Fruit fly (Drosophila melanogaster) whole organism, embryonic: ENCODE measurements around the gene Nepl21.

Source experiments
- CG10267 ChIP-seq: fragments of 200-800 bp; sonication (Bioruptor generic); optimal IDR thresholded peaks from 2 replicates; lab custom pipeline; 2018; ENCODE audit warnings: missing biosample characterization, mild to moderate bottlenecking, missing genetic modification characterization, moderate library complexity
- CG11398 ChIP-seq: fragments of 200-800 bp; sonication (Bioruptor generic); optimal IDR thresholded peaks from 2 replicates; lab custom pipeline; 2016; ENCODE audit warnings: missing biosample characterization, missing genetic modification characterization
- CG12104 ChIP-seq: fragments of 200-800 bp; sonication (Bioruptor generic); optimal IDR thresholded peaks from 3 replicates; lab custom pipeline; 2016; ENCODE audit warnings: missing biosample characterization, missing genetic modification characterization
- CG12219 ChIP-seq: fragments of 200-800 bp; sonication (Bioruptor generic); optimal IDR thresholded peaks from 3 replicates; lab custom pipeline; 2018; ENCODE audit warnings: missing biosample characterization, mild to moderate bottlenecking, missing genetic modification characterization
- CG14667 ChIP-seq: fragments of 200-800 bp; sonication (Bioruptor generic); IDR thresholded peaks from 2 replicates; pipeline ENCODE4 v1.3.6; 2022; ENCODE audit warnings: missing biosample characterization, missing genetic modification characterization
- CG14860 ChIP-seq: fragments of 200-800 bp; sonication (Bioruptor generic); IDR thresholded peaks from 3 replicates; pipeline ENCODE4 v1.3.6; 2022; ENCODE audit warnings: missing biosample characterization, missing genetic modification characterization; ENCODE audit not compliant: partially characterized antibody
- CG1603 ChIP-seq: fragments of 200-800 bp; sonication (Bioruptor generic); optimal IDR thresholded peaks from 2 replicates; lab custom pipeline; 2019; ENCODE audit warnings: missing biosample characterization, mild to moderate bottlenecking, missing genetic modification characterization, moderate library complexity
- CG1647 ChIP-seq: fragments of 200-800 bp; sonication (Bioruptor generic); optimal IDR thresholded peaks from 3 replicates; lab custom pipeline; 2016; ENCODE audit warnings: missing biosample characterization, missing genetic modification characterization
- CG17385 ChIP-seq: fragments of 200-800 bp; sonication (Bioruptor generic); optimal IDR thresholded peaks from 3 replicates; lab custom pipeline; 2018; ENCODE audit warnings: missing biosample characterization, mild to moderate bottlenecking, missing genetic modification characterization
- CG17612 ChIP-seq: fragments of 200-800 bp; sonication (Bioruptor generic); IDR thresholded peaks from 2 replicates; pipeline ENCODE4 v1.3.6; 2022; ENCODE audit warnings: missing biosample characterization, missing genetic modification characterization
- CG18619 ChIP-seq: fragments of 200-800 bp; sonication (Bioruptor generic); optimal IDR thresholded peaks from 3 replicates; lab custom pipeline; 2017; ENCODE audit warnings: missing biosample characterization, mild to moderate bottlenecking, missing genetic modification characterization
- CG34376 ChIP-seq: fragments of 200-800 bp; sonication (Bioruptor generic); optimal IDR thresholded peaks from 2 replicates; lab custom pipeline; 2018; ENCODE audit warnings: missing biosample characterization, mild to moderate bottlenecking, missing genetic modification characterization
- CG34422 ChIP-seq: fragments of 200-800 bp; sonication (Bioruptor generic); IDR thresholded peaks from 3 replicates; pipeline ENCODE4 v1.3.6; 2022; ENCODE audit warnings: missing biosample characterization, missing genetic modification characterization
- CG4328 ChIP-seq: fragments of 200-800 bp; sonication (Bioruptor generic); optimal IDR thresholded peaks from 3 replicates; lab custom pipeline; 2017; ENCODE audit warnings: missing biosample characterization, missing genetic modification reagents, missing genetic modification characterization
- CG4707 ChIP-seq: fragments of 200-800 bp; sonication (Bioruptor generic); optimal IDR thresholded peaks from 2 replicates; lab custom pipeline; 2018; ENCODE audit warnings: missing biosample characterization, mild to moderate bottlenecking, missing genetic modification characterization, moderate library complexity
- CG4854 ChIP-seq: fragments of 200-800 bp; sonication (Bioruptor generic); optimal IDR thresholded peaks from 2 replicates; lab custom pipeline; 2016; ENCODE audit warnings: missing biosample characterization, missing genetic modification characterization, inconsistent platforms
- CG6272 ChIP-seq: fragments of 200-800 bp; sonication (Bioruptor generic); IDR thresholded peaks from 2 replicates; pipeline ENCODE4 v1.3.6; 2022; ENCODE audit warnings: missing biosample characterization, missing genetic modification characterization
- CG6854 ChIP-seq: fragments of 200-800 bp; sonication (Bioruptor generic); optimal IDR thresholded peaks from 3 replicates; lab custom pipeline; 2017; ENCODE audit warnings: missing biosample characterization, mild to moderate bottlenecking, missing genetic modification characterization
- CG7745 ChIP-seq: fragments of 200-800 bp; sonication (Bioruptor generic); optimal IDR thresholded peaks from 2 replicates; lab custom pipeline; 2018; ENCODE audit warnings: missing biosample characterization, mild to moderate bottlenecking, missing genetic modification characterization, moderate library complexity
- CG7839 ChIP-seq: fragments of 200-800 bp; sonication (Bioruptor generic); optimal IDR thresholded peaks from 3 replicates; lab custom pipeline; 2018; ENCODE audit warnings: missing biosample characterization, mild to moderate bottlenecking, missing genetic modification characterization, moderate library complexity
- CG8478 ChIP-seq: fragments of >200 bp; optimal IDR thresholded peaks from 2 replicates; lab custom pipeline; 2018
- CG9609 ChIP-seq: fragments of 200-800 bp; sonication (Bioruptor generic); optimal IDR thresholded peaks from 3 replicates; lab custom pipeline; 2016; ENCODE audit warnings: missing biosample characterization, missing genetic modification characterization
- CG9932 ChIP-seq: fragments of 200-800 bp; sonication (Bioruptor generic); IDR thresholded peaks from 2 replicates; pipeline ENCODE4 v1.3.6; 2022; ENCODE audit warnings: missing biosample characterization, missing genetic modification characterization
- CTCF ChIP-seq: fragments of 200-800 bp; sonication (Bioruptor generic); optimal IDR thresholded peaks from 2 replicates; lab custom pipeline; 2017; ENCODE audit warnings: missing biosample characterization, mild to moderate bottlenecking, missing genetic modification characterization, moderate library complexity
- Drgx ChIP-seq: fragments of 200-800 bp; sonication (Bioruptor generic); IDR thresholded peaks from 2 replicates; pipeline ENCODE4 v1.3.6; 2022; ENCODE audit warnings: missing biosample characterization, missing genetic modification characterization
- Fer2 ChIP-seq: fragments of 200-800 bp; sonication (Bioruptor generic); optimal IDR thresholded peaks from 2 replicates; lab custom pipeline; 2018; ENCODE audit warnings: missing biosample characterization, mild to moderate bottlenecking, missing genetic modification characterization, moderate library complexity
- HHEX ChIP-seq: fragments of 200-800 bp; sonication (Bioruptor generic); optimal IDR thresholded peaks from 3 replicates; lab custom pipeline; 2017; ENCODE audit warnings: missing biosample characterization, mild to moderate bottlenecking, missing genetic modification characterization, missing genetic modification reagents
- MBD-R2 ChIP-seq: fragments of 200-800 bp; sonication (Bioruptor generic); IDR thresholded peaks from 2 replicates; pipeline ENCODE4 v1.3.6; 2022; ENCODE audit warnings: missing biosample characterization, missing genetic modification characterization
- Nf-YB ChIP-seq: fragments of 200-800 bp; sonication (Bioruptor generic); optimal IDR thresholded peaks from 3 replicates; lab custom pipeline; 2019; ENCODE audit warnings: missing biosample characterization, mild to moderate bottlenecking, missing genetic modification characterization, moderate library complexity
- Pdp1 ChIP-seq, 2 experiments: fragments of 200-800 bp; sonication (Bioruptor generic); optimal IDR thresholded peaks; 3 replicates each; lab custom pipeline; 2016; ENCODE audit warnings: missing biosample characterization in 2 of 2, missing genetic modification characterization in 2 of 2, mild to moderate bottlenecking in 1 of 2, moderate library complexity in 1 of 2
- Sin3A ChIP-seq: fragments of >200 bp; optimal IDR thresholded peaks from 2 replicates; lab custom pipeline; 2018
- Sox100B ChIP-seq: fragments of 200-800 bp; sonication (Bioruptor generic); optimal IDR thresholded peaks from 3 replicates; lab custom pipeline; 2018; ENCODE audit warnings: missing biosample characterization, mild to moderate bottlenecking, missing genetic modification characterization
- Sry-δ ChIP-seq: fragments of 200-800 bp; sonication (Bioruptor generic); optimal IDR thresholded peaks from 2 replicates; lab custom pipeline; 2016; ENCODE audit warnings: missing biosample characterization, missing genetic modification characterization
- amos ChIP-seq: fragments of 200-800 bp; sonication (Bioruptor generic); IDR thresholded peaks from 2 replicates; pipeline ENCODE4 v1.3.6; 2022; ENCODE audit warnings: missing biosample characterization, missing genetic modification characterization; ENCODE audit not compliant: partially characterized antibody
- ap ChIP-seq: fragments of 200-800 bp; sonication (Bioruptor generic); IDR thresholded peaks from 2 replicates; pipeline ENCODE4 v1.3.6; 2022; ENCODE audit warnings: missing biosample characterization, missing genetic modification characterization
- cato ChIP-seq: fragments of 200-800 bp; sonication (Bioruptor generic); optimal IDR thresholded peaks from 2 replicates; lab custom pipeline; 2016; ENCODE audit warnings: missing biosample characterization, missing genetic modification characterization, borderline replicate concordance
- corto ChIP-seq: fragments of 200-800 bp; sonication (Bioruptor generic); optimal IDR thresholded peaks from 2 replicates; lab custom pipeline; 2016; ENCODE audit warnings: missing biosample characterization, mild to moderate bottlenecking, missing genetic modification characterization, moderate library complexity
- croc ChIP-seq: fragments of 200-800 bp; sonication (Bioruptor generic); conservative IDR thresholded peaks from 3 replicates; pipeline ENCODE4 v1.3.6; 2022; ENCODE audit warnings: missing biosample characterization, missing genetic modification characterization
- disco-r ChIP-seq: fragments of 200-800 bp; sonication (Bioruptor generic); optimal IDR thresholded peaks from 2 replicates; lab custom pipeline; 2016; ENCODE audit warnings: missing biosample characterization, missing genetic modification characterization
- dpn ChIP-seq, 2 experiments: fragments of 200-800 bp; sonication (Bioruptor generic); optimal IDR thresholded peaks; 3 replicates each; lab custom pipeline; 2016; ENCODE audit warnings: missing biosample characterization in 2 of 2, missing genetic modification characterization in 2 of 2
- gcm2 ChIP-seq: fragments of 200-800 bp; sonication (Bioruptor generic); optimal IDR thresholded peaks from 2 replicates; lab custom pipeline; 2016; ENCODE audit warnings: missing biosample characterization, missing genetic modification characterization
- odd ChIP-seq: fragments of 200-800 bp; sonication (Bioruptor generic); optimal IDR thresholded peaks from 2 replicates; lab custom pipeline; 2017; ENCODE audit warnings: missing biosample characterization, mild to moderate bottlenecking, missing genetic modification characterization
- otp ChIP-seq: fragments of 200-800 bp; sonication (Bioruptor generic); IDR thresholded peaks from 3 replicates; pipeline ENCODE4, ENCODE4 v1.3.6; 2022; ENCODE audit warnings: missing biosample characterization, missing genetic modification characterization
- sc ChIP-seq, 3 experiments: fragments of >200 bp in 2 of 3; fragments of 200-800 bp in 1 of 3; sonication (Bioruptor generic) in 1 of 3; optimal IDR thresholded peaks; 2 replicates in 2 of 3; 3 replicates in 1 of 3; lab custom pipeline; 2017; ENCODE audit warnings: mild to moderate bottlenecking in 1 of 3, missing biosample characterization in 1 of 3, missing genetic modification characterization in 1 of 3, missing genetic modification reagents in 1 of 3
- sisA ChIP-seq: fragments of 200-800 bp; sonication (Bioruptor generic); IDR thresholded peaks from 2 replicates; pipeline ENCODE4 v1.3.6; 2022; ENCODE audit warnings: missing biosample characterization, missing genetic modification characterization
- so ChIP-seq: fragments of 200-800 bp; sonication (Bioruptor generic); IDR thresholded peaks from 3 replicates; pipeline ENCODE4 v1.3.6; 2022; ENCODE audit warnings: missing biosample characterization, missing genetic modification characterization
- trh ChIP-seq: fragments of 200-800 bp; sonication (Bioruptor generic); optimal IDR thresholded peaks from 2 replicates; lab custom pipeline; 2016; ENCODE audit warnings: missing biosample characterization, missing genetic modification characterization
- wdn ChIP-seq: fragments of 200-800 bp; sonication (Bioruptor generic); IDR thresholded peaks from 2 replicates; pipeline ENCODE4 v1.3.6; 2022; ENCODE audit warnings: missing biosample characterization, missing genetic modification characterization
- zen ChIP-seq: fragments of 200-800 bp; sonication (Bioruptor generic); optimal IDR thresholded peaks from 3 replicates; lab custom pipeline; 2018; ENCODE audit warnings: missing biosample characterization, mild to moderate bottlenecking, missing genetic modification characterization, moderate library complexity

Nepl21 gene

dm6 chr3R:28880066-28880842 is 3.2 kb upstream of the Nepl21 start, which contains the start of the genes Nepl19 and Nepl20 (continued):
- TF ChIP-seq CG18619 (GFP tag; lab: Kevin White, UChicago) (peak; percentile 64), corto (GFP tag; lab: Kevin White, UChicago) (peak; percentile 46), MBD-R2 (GFP tag; lab: Robert Waterston, UW) (peak; percentile 53; the same call in 1 of the 2 replicates), otp (GFP tag; lab: Robert Waterston, UW) (peak; percentile 77), CG4854 (GFP tag; lab: Kevin White, UChicago) (no peak), CG7839 (tag; lab: Kevin White, UChicago) (peak; percentile 88), cato (GFP tag; lab: Kevin White, UChicago) (peak; percentile 20), CG4328 (GFP tag; lab: Kevin White, UChicago) (peak; percentile 16), CG12104 (GFP tag; lab: Kevin White, UChicago) (peak; percentile 67), CG34376 (GFP tag; lab: Kevin White, UChicago) (peak; percentile 65), gcm2 (peak; percentile 38), CG1647 (GFP tag; lab: Kevin White, UChicago) (peak; percentile 38), disco-r (GFP tag; lab: Kevin White, UChicago) (peak; percentile 4), Nf-YB (GFP tag; lab: Kevin White, UChicago) (peak; percentile 51), wdn (peak; percentile 74), sc (optimal IDR thresholded peaks at IDR 0.05; lab: Kevin White, UChicago) (no peak), sc (GFP tag; optimal IDR thresholded peaks at IDR 0.05; lab: Kevin White, UChicago) (peak; percentile 42), so (peak; percentile 68; the same call in 1 of the 3 replicates), CG1603 (tag; lab: Kevin White, UChicago) (peak; percentile 92), CG10267 (peak; percentile 71), Sin3A (lab: Kevin White, UChicago) (no peak), croc (peak; percentile 72), CG14667 (GFP tag; lab: Robert Waterston, UW) (peak; percentile 71), CG17612 (peak; percentile 48), CTCF (no peak), amos (GFP tag; lab: Robert Waterston, UW) (no peak), zen (tag; lab: Kevin White, UChicago) (peak; percentile 60), CG9932 (GFP tag; lab: Robert Waterston, UW) (peak; percentile 58), CG6272 (GFP tag; lab: Robert Waterston, UW) (peak; percentile 77), Sry-δ (GFP tag; lab: Kevin White, UChicago) (peak; percentile 16), Drgx (peak; percentile 94), CG34422 (GFP tag; lab: Robert Waterston, UW) (peak; percentile 84), HHEX (GFP tag; lab: Kevin White, UChicago) (peak; percentile 81), CG12219 (GFP tag; lab: Kevin White, UChicago) (peak; percentile 75), CG11398 (GFP tag; lab: Kevin White, UChicago) (no peak), CG9609 (no peak), CG14860 (GFP tag; lab: Robert Waterston, UW) (no peak), sisA (GFP tag; lab: Robert Waterston, UW) (peak; percentile 80), dpn (GFP tag; optimal IDR thresholded peaks at IDR 0.05; lab: Kevin White, UChicago) (peak; percentile 34 to 78), Sox100B (GFP tag; lab: Kevin White, UChicago) (peak; percentile 58), CG17385 (GFP tag; lab: Kevin White, UChicago) (peak; percentile 73), ap (GFP tag; lab: Robert Waterston, UW) (peak; percentile 46; the same call in 1 of the 2 replicates), Fer2 (tag; lab: Kevin White, UChicago) (peak; percentile 31), CG4707 (peak; percentile 24), Pdp1 (GFP tag; optimal IDR thresholded peaks at IDR 0.05; lab: Kevin White, UChicago) (peak; percentile 48 to 63), CG8478 (lab: Kevin White, UChicago) (no peak), CG6854 (GFP tag; lab: Kevin White, UChicago) (peak; percentile 37), odd (peak; percentile 41), trh (GFP tag; lab: Kevin White, UChicago) (peak; percentile 22), CG7745 (tag; lab: Kevin White, UChicago) (no peak)
